Fruit fly (Drosophila melanogaster) S2 (cell line): ENCODE results near the gene Psf3.

Experiments used
- CG8478 ChIP-seq: fragments of >200 bp; optimal IDR thresholded peaks from 2 replicates; lab custom pipeline; 2018
- CTCF ChIP-seq, 2 experiments: fragments of >200 bp; optimal IDR thresholded peaks; 2 replicates each; lab custom pipeline; 2018

The Psf3 gene

DNA sequence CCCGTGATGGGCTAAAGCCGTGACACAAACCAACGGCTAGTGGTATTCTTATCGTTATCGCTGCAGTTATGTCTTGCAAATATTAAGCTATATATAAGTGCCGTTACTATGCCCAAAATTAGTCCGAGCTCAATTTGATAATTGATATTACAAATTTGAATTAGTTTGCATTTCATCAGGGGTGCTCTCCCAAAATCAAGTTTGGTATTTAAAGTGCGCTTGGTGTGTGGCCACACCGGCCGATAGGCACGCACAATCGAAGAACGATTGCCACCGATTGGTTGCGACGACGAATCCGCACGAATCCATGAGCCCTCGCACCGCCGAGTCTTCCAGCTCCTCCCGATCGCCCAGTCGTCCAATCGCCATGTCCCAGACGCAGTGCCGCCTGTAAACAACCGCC, 17.9 kb downstream of the Psf3 start, which contains the start of gene CG17841:
TSS of gene CG17841 (plus strand) at position 252 of the 403 bp plus-strand sequence.
- TF ChIP-seq CG8478 (lab: Kevin White, UChicago) (no peak), CTCF (optimal IDR thresholded peaks at IDR 0.05; lab: Kevin White, UChicago) (peak in 1 of 2 experiments; percentile 12)

DNA sequence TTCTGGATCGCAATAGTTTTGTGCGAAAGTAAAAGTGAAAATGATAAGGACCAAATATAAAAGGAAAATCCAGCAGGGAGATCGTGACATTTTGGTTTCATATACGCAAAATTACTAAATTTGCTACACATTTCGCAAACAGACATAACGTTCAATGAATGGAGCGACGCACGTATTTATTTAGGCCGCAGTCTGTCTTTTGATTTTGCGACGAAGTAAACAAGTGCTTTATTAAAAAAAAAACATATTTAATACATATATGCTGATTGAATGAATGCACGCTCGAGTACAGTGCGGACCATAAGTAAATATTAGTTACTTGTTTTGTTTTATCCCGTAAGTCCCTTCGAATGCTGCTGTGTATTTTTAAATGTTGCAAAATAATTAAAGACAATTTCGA, 18.3 kb downstream of the Psf3 start, which contains the start of gene CG32679:
TSS of gene CG32679 (minus strand) at position 101 of the 400 bp plus-strand sequence.
- TF ChIP-seq CTCF (optimal IDR thresholded peaks at IDR 0.05; lab: Kevin White, UChicago) (no peak), CG8478 (lab: Kevin White, UChicago) (no peak)

DNA sequence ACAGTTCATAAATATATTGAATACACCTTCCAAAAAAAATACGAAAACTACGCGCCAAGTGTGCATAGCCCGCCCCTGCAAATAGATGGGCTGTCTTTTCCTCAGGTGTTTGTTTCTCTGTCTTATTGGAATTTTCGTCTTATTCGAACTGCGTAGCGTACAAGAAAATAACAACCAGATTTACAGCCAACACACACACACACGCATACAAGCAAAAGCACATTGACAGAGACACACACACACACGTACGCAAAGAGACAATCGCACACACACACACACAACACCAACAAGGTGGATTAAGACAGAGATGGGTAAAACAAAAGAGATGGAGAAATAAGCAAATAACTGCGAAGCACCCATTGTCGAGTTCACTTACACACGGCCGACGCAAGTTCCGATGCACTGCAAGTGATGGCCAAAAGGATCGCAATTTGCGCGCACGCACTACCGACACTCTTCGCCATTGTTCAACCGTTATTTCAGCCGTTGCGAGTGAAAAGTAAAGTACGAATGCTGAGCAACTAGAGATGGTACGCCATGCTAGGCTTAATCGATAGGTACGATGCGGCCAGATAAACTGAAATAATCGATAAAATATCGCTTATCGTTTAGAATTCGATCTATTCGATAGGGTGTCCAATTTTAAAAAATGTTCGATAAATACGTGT, 19.8 kb downstream of the Psf3 start:
- TF ChIP-seq CTCF (optimal IDR thresholded peaks at IDR 0.05; lab: Kevin White, UChicago) = no peak
- TF ChIP-seq CG8478 (lab: Kevin White, UChicago) = no peak

DNA sequence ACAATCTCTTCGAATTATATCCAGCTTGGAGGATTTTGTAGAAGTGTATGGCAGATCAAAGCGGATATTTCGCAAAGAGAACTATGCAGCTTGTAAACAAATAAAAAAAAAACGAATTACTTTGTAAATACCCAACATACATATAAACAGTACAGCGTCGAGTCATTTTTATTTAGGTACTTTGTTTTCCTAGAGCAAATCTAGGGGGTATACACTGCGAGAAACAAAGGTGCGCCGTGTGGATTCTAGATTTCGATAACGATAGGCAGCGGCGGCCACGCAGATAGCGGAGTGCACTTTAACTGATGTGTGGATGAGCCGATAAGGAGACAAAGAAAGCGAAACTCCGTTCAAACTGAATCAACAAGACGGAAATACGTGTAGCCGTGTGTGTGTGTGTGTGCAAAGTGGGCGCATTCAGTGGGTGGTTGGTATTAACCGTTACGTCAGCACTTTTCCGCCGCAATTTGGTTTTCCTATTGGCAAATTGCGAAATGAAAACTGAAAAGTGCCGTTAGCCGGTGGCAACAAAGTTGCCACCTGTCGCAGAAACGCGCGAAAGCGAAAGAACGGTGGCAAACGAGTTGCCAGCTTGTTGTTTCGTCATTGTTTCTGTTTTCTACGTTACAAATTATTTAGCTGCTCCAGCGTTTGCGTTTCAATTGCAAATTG, 21.0 kb downstream of the Psf3 start:
- TF ChIP-seq CTCF (optimal IDR thresholded peaks at IDR 0.05; lab: Kevin White, UChicago) (no peak), CG8478 (lab: Kevin White, UChicago) (no peak)

DNA sequence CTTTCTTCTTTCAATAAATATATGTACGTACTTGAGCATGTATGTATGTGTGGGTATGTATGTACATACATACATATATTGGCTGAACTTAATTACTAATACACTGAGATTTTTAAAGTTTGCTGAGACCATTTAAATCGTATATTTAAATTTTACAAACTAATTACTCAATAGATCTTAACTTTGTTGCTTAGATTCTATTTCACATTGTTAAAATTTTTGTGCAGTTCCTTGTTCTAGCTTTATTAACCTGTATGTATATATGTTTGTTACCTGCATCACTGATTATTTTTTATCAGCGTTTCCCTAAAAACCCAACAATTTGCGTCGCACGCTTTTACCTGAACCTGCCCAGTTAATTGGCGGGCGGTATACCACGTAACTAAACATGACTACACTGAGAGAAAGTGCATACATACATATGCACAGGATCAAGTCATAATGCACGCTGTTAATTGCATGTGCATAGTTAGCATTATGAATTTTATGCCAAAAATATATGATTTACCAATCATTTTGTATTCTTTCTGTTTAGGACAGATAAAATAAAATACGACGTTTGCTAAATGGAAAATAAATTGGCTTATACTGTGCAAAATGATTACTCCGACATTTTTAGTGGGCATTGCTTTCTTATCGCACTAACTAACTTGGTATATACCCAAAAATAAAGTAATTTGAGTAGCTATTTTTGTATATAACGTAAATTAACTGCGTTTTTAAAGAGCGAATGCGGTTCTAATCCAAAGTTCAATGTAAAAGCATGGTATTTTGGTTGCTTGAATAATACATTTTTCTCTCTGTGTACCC, 22.9 kb downstream of the Psf3 start:
- TF ChIP-seq CTCF (optimal IDR thresholded peaks at IDR 0.05; lab: Kevin White, UChicago) (no peak), CG8478 (lab: Kevin White, UChicago) (no peak)

DNA sequence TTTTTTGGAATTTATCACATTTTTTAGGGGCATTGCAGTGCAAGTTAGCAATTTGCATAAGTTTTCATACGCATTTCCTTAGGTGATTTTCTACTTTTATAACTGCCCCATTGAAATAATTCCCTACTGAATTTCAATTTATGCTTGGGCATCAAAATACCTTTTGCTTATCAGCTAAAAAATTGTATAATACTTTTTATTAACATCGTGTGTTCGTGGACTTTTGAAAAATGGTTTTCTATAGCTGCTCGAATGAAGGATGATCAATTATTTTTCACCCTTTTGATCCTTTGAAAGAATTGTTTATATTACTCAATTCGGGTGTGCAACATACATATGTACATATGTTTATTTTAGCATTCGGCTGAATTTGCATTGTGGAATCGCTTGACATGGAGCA, 23.5 kb downstream of the Psf3 start:
- TF ChIP-seq CG8478 (lab: Kevin White, UChicago) (no peak), CTCF (optimal IDR thresholded peaks at IDR 0.05; lab: Kevin White, UChicago) (no peak)

DNA sequence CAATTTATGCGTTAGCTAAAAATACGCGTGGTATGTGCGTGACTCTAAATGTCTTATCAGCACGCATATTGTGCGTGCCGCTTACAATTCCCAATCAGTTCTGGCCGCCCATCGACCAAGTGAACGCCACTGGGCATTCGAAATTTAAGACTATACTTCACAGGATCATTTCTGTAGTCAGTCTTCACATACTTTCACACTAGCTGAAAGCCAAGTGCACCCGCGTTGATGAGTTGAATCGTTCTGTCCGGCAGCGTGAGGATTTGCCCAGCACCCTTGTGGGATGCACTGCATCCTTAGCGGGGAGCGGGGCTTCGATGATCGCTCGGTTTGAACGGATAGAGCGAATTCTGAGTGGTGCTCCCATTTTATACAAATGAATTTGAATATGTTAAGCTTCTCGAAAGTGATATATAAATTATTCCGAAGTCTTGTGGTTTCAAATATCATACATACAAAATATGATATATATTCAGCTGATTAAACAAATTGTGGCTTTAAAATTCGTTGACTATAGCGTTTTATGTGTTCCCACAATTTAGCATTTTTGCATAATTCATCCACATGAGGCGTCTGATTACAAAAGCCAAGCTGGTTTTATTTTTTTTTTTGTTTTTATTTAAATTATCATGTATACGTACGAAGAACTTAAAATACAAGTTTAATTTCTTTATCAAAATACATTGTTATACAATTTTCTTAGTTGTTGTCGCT, 37.5 kb downstream of the Psf3 start:
- no peak for TF ChIP-seq CG8478 (lab: Kevin White, UChicago)
- TF ChIP-seq CTCF (optimal IDR thresholded peaks at IDR 0.05; lab: Kevin White, UChicago) = no peak

DNA sequence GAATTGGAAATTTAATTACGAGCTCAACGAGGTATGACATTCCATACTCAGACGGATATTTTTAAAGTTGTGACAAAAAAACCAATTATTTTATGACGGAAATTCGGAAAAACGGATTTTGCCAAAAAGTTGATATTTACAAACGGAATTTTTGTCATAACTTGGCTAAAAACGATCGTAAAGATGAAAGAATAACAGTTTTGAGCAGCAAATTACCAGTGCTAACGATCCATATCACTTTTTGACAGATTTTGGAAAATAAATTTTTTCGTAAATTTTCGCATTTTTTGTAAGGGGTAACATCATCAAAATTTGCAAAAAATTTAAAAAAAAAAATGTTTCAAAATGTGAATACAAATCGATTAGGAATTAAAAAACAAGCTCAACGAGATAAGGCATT, 45.2 kb downstream of the Psf3 start:
- no peak for TF ChIP-seq CG8478 (lab: Kevin White, UChicago)
